Worm (Caenorhabditis elegans) whole organism, L4/young adult: ENCODE results near the gene C56G2.5.

ENCODE experiments used
- dao-5 ChIP-seq: sonication (generic microtip); optimal IDR thresholded peaks from 2 replicates; lab custom pipeline; 2016; ENCODE audit warnings: missing genotype, missing genetic modification characterization, moderate library complexity, missing compliant biosample characterization
- him-1 ChIP-seq: sonication (generic microtip); optimal IDR thresholded peaks from 2 replicates; lab custom pipeline; 2016; ENCODE audit warnings: missing genotype, missing genetic modification reagents, missing genetic modification characterization, missing compliant biosample characterization

DNA sequence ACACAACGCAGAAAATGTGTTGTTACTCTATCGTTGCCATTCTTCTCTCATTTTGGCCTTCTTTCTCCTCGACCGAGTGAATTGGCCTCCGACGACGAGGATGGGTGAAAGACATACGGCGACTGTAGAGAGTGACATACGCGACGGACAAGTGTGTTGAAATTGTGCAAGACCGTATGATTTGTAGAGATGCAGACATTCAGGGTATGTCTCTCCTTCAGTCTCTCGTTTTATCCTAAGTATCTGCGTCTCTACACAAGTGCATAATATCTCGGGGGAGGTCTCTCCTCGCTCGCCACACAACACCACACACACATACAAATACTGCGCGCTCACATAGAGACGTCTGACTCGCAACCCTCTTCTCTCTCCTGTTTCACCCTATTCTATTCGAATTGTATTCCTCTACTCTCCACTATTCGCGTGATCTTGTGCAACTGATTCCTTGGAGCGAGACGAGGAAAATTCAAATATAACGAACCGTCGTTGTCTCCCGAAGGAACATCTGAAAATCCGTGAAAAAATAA, 43.9 kb downstream of the C56G2.5 start, which contains the start of gene hmg-1.2:
- TF ChIP-seq dao-5 (tag; lab: Kevin White, UChicago) (peak; percentile 23), him-1 (tag; lab: Kevin White, UChicago) (peak; percentile 46)
